Fruit fly (Drosophila melanogaster): ENCODE results near the gene et.
A peak's percentile ranks its signal among the peaks of the same experiment; 100 is the strongest.

The et gene

dm6 chrX:19711936-19712335 lies 36.2 kb upstream of the et start:
- no peak for TF ChIP-seq rn (GFP tag; IDR thresholded peaks at IDR 0.05)
- TF ChIP-seq CG14655 (GFP tag; optimal IDR thresholded peaks at IDR 0.05) = no peak
- no peak for TF ChIP-seq CG10348 (GFP tag; IDR thresholded peaks at IDR 0.05)
- TF ChIP-seq CG32121 (GFP tag; IDR thresholded peaks at IDR 0.05) = no peak
- no peak for TF ChIP-seq CG9948 (tag; optimal IDR thresholded peaks at IDR 0.05)
- no peak for TF ChIP-seq Pif1A (GFP tag; optimal IDR thresholded peaks at IDR 0.05)
- TF ChIP-seq fd96Ca (GFP tag; IDR thresholded peaks at IDR 0.05) = no peak

DNA sequence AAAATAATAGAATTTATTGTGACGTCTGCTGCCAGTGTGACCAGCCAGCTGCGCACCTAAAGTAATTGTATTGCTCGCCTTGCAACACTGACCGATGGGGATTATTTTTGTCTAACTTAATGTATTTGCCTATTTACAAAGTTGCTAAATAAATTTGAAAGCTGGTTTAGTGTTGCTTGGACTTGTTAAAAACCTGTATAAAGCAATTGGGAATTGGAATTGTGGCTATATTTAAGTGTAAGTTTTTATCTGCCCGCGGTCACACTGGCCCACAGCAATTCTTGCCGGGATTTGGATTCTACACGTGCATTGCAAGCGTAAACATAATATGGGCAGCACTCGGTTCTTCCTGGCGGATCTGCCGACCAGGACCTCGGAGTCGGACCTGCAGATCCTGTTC lies 28.4 kb upstream of the et start, which contains the start of the genes CG14230 and CG14232:
Gene CG14230, plus strand, starts transcription at position 94 of the 400 bp plus-strand sequence.
Gene CG14232, minus strand, starts transcription at position 177 of the 400 bp plus-strand sequence.
- TF ChIP-seq CG15710 (tag; optimal IDR thresholded peaks at IDR 0.05) = peak; percentile 5
- TF ChIP-seq CG4496 (GFP tag; IDR thresholded peaks at IDR 0.05) = no peak

DNA sequence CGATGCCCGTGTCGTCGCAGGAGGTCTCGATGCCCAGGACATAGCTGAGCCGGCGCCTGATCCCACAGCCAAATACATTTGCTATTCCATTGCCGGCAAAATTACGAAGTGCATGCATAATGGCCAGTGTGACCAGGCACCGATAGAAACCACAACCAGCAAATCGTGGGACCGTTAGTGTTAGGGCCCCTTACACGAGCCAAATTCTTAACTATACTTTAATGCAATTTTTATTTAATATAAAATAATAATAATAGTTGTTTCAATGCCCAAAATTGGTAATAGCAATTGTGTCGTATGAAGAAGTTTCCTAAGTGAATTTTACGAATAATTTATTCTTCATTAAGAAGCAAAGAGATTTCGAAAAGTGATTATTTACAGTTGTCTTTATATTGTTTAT lies 25.9 kb upstream of the et start, which contains the start of gene Tcs4:
Gene Tcs4, minus strand, starts transcription at position 145 of the 400 bp plus-strand sequence.
- TF ChIP-seq Ets98B (GFP tag; IDR thresholded peaks at IDR 0.05) = peak; percentile 34; the same call in 1 of the 2 replicates
- TF ChIP-seq CG32121 (GFP tag; IDR thresholded peaks at IDR 0.05) = no peak

dm6 chrX:19697255-19697877 lies 21.7 kb upstream of the et start:
- TF ChIP-seq CG32121 (GFP tag; IDR thresholded peaks at IDR 0.05) (no peak), rn (GFP tag; IDR thresholded peaks at IDR 0.05) (no peak), CG10348 (GFP tag; IDR thresholded peaks at IDR 0.05) (no peak), CG14655 (GFP tag; optimal IDR thresholded peaks at IDR 0.05) (no peak), CG4496 (GFP tag; IDR thresholded peaks at IDR 0.05) (0 out of 3 replicates have a peak, but pooled peaks have one; percentile 17), fd96Ca (GFP tag; IDR thresholded peaks at IDR 0.05) (0 out of 3 replicates have a peak, but pooled peaks have one; percentile 23), gl (tag; optimal IDR thresholded peaks at IDR 0.05) (no peak)

dm6 chrX:19696845-19697244 lies 21.2 kb upstream of the et start, which contains the start of gene Cdc42:
Gene Cdc42 (plus strand): TSS chrX:19697091.
- no peak for TF ChIP-seq EcR (GFP tag; optimal IDR thresholded peaks at IDR 0.05)
- no peak for TF ChIP-seq CG32121 (GFP tag; IDR thresholded peaks at IDR 0.05)
- no peak for TF ChIP-seq gl (tag; optimal IDR thresholded peaks at IDR 0.05)
- no peak for TF ChIP-seq CG13204 (GFP tag; optimal IDR thresholded peaks at IDR 0.05)
- peak; percentile 42; the same call in 1 of the 3 replicates for TF ChIP-seq CG4496 (GFP tag; IDR thresholded peaks at IDR 0.05)

DNA sequence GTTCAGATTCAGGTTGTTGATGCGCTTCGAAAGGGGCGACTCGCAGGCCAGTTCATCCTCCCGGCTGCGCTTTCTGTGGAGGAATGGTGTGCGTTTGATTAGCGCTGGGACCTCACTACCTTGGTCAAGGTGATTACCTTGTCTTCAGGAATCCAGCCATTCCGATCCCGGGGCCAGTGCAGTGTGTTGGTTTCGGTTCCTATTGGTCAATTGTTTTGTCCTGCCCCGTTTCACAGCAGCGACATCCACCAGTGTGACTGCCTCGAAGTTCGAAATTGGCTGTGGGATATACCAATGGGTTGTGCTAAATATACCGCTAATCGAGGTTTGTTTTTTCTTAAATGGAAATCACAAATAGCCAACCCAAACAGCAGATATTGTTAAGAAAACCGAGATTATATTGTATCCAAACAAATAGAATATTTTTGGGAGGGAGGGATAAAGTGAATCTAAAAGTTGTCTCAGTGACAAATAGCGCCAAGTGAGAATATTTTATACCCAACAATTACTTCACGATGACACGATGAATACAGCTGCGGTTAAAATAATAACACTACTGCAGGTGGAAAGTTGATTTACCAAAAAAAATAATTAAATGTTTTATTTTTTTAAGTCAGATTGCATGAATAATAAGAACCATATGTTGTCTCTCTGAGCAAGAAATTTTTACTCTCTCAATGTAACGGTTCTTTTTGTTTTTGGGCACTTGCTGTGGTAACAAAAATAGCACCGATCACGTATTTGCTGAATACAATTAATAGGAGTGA lies 19.3 kb upstream of the et start, which contains the start of gene CG14229:
Gene CG14229, minus strand, starts transcription at position 459 of the 767 bp plus-strand sequence.
- TF ChIP-seq EcR (GFP tag; optimal IDR thresholded peaks at IDR 0.05) = no peak
- TF ChIP-seq CG12605 (GFP tag; IDR thresholded peaks at IDR 0.05) = peak; percentile 18; the same call in 1 of the 2 replicates
- no peak for TF ChIP-seq CG10348 (GFP tag; IDR thresholded peaks at IDR 0.05)
- peak; percentile 7 for TF ChIP-seq CG15710 (tag; optimal IDR thresholded peaks at IDR 0.05)
- peak; percentile 15 for TF ChIP-seq Snoo (tag; optimal IDR thresholded peaks at IDR 0.05)
- peak; percentile 18 for TF ChIP-seq CG8301 (tag; optimal IDR thresholded peaks at IDR 0.05)
- peak; percentile 12 for TF ChIP-seq CG17806 (tag; optimal IDR thresholded peaks at IDR 0.05)
- no peak for TF ChIP-seq CG13204 (GFP tag; optimal IDR thresholded peaks at IDR 0.05)
- TF ChIP-seq Ets98B (GFP tag; IDR thresholded peaks at IDR 0.05) = 0 out of 2 replicates have a peak, but pooled peaks have one; percentile 45
- no peak for TF ChIP-seq D1 (tag; optimal IDR thresholded peaks at IDR 0.05)
- TF ChIP-seq CG4496 (GFP tag; IDR thresholded peaks at IDR 0.05) = peak; percentile 79
- peak; percentile 22 for TF ChIP-seq Pif1B (GFP tag; optimal IDR thresholded peaks at IDR 0.05)
- no peak for TF ChIP-seq CG34367 (tag; optimal IDR thresholded peaks at IDR 0.05)
- no peak for TF ChIP-seq CG14655 (GFP tag; optimal IDR thresholded peaks at IDR 0.05)
- TF ChIP-seq CG8159 (tag; optimal IDR thresholded peaks at IDR 0.05) = no peak
- no peak for TF ChIP-seq CG9948 (tag; optimal IDR thresholded peaks at IDR 0.05)
- no peak for TF ChIP-seq gl (tag; optimal IDR thresholded peaks at IDR 0.05)
- no peak for TF ChIP-seq fd96Ca (GFP tag; IDR thresholded peaks at IDR 0.05)
- no peak for TF ChIP-seq rn (GFP tag; IDR thresholded peaks at IDR 0.05)
- TF ChIP-seq Pif1A (GFP tag; optimal IDR thresholded peaks at IDR 0.05) = peak; percentile 3
- no peak for TF ChIP-seq CG32121 (GFP tag; IDR thresholded peaks at IDR 0.05)

All from whole organism, pupa.